Fruit fly (Drosophila melanogaster) whole organism, prepupa: ENCODE results near the gene CG17660.

Experiments used
- Smox ChIP-seq: fragments of 200-800 bp; sonication (Bioruptor generic); optimal IDR thresholded peaks from 3 replicates; lab custom pipeline; 2016; ENCODE audit warnings: missing biosample characterization, missing genetic modification characterization
- ss ChIP-seq, 2 experiments: fragments of 200-800 bp; sonication (Bioruptor generic); optimal IDR thresholded peaks; 2 replicates in 1 of 2; 3 replicates in 1 of 2; lab custom pipeline; 2017 to 2018; ENCODE audit warnings: mild to moderate bottlenecking in 2 of 2, missing biosample characterization in 2 of 2, missing genetic modification characterization in 2 of 2, moderate library complexity in 1 of 2

- no peak for TF ChIP-seq Smox (GFP tag; lab: Kevin White, UChicago)
- TF ChIP-seq ss (GFP tag; optimal IDR thresholded peaks at IDR 0.05; lab: Kevin White, UChicago): no peak
Measured at dm6 chr2L:1719971-1720370, 9.8 kb upstream of the CG17660 start.
